Worm (Caenorhabditis elegans) whole organism, L4 larva: ENCODE results near the gene Y9C9A.8.
A peak's percentile ranks its signal among the peaks of the same experiment; 100 is the strongest.

Source experiments
- F10B5.3 ChIP-seq: sonication (generic microtip); optimal IDR thresholded peaks from 2 replicates; lab custom pipeline; 2016; ENCODE audit warnings: mild to moderate bottlenecking, missing genetic modification characterization, missing compliant biosample characterization
- F49E8.2 ChIP-seq: sonication (generic microtip); optimal IDR thresholded peaks from 2 replicates; lab custom pipeline; 2016; ENCODE audit warnings: missing compliant biosample characterization, mild to moderate bottlenecking, missing genetic modification characterization, borderline replicate concordance
- ZK546.5 ChIP-seq, 2 experiments: sonication (generic microtip); optimal IDR thresholded peaks; 2 replicates each; lab custom pipeline; 2017; ENCODE audit warnings: missing biosample characterization in 2 of 2, missing genetic modification characterization in 2 of 2
- aha-1 ChIP-seq: fragments of 150-350 bp; peaks from one replicate; lab custom pipeline; 2014; ENCODE audit warnings: missing biosample characterization, missing genetic modification characterization
- arid-1 ChIP-seq: fragments of 200-800 bp; sonication (Bioruptor generic); conservative IDR thresholded peaks from 2 replicates; pipeline ENCODE4 v1.3.6; 2022; ENCODE audit warnings: missing genetic modification reagents, missing genetic modification characterization, missing compliant biosample characterization
- attf-4 ChIP-seq: sonication (generic microtip); optimal IDR thresholded peaks from 3 replicates; lab custom pipeline; 2017; ENCODE audit warnings: missing biosample characterization, missing genetic modification characterization
- ceh-28 ChIP-seq: fragments of 150-350 bp; optimal IDR thresholded peaks from 2 replicates; lab custom pipeline; 2014; ENCODE audit warnings: missing biosample characterization, missing genetic modification reagents, missing genetic modification characterization
- ceh-32 ChIP-seq: sonication (generic microtip); optimal IDR thresholded peaks from 2 replicates; lab custom pipeline; 2016; ENCODE audit warnings: mild to moderate bottlenecking, missing genetic modification characterization, missing compliant biosample characterization; ENCODE audit not compliant: poor library complexity
- daf-12 ChIP-seq: fragments of 150-350 bp; optimal IDR thresholded peaks from 2 replicates; lab custom pipeline; 2014; ENCODE audit warnings: missing biosample characterization, missing genetic modification reagents, missing genetic modification characterization
- daf-16 ChIP-seq, 3 experiments: sonication (generic microtip); optimal IDR thresholded peaks; 2 replicates each; lab custom pipeline; 2016 to 2017; ENCODE audit warnings: missing genetic modification characterization in 3 of 3, missing genetic modification reagents in 3 of 3, mild to moderate bottlenecking in 2 of 3, missing compliant biosample characterization in 2 of 3, missing biosample characterization in 1 of 3, moderate library complexity in 1 of 3
- daf-8 ChIP-seq: fragments of 200-800 bp; sonication (Bioruptor generic); IDR thresholded peaks from 2 replicates; pipeline ENCODE4 v1.3.6; 2022; ENCODE audit warnings: missing genetic modification characterization, missing compliant biosample characterization
- duxl-1 ChIP-seq: sonication (generic microtip); optimal IDR thresholded peaks from 2 replicates; lab custom pipeline; 2016; ENCODE audit warnings: mild to moderate bottlenecking, missing genetic modification characterization, moderate library complexity, missing compliant biosample characterization; ENCODE audit not compliant: poor library complexity
- egl-43 ChIP-seq: fragments of 200-800 bp; sonication (Bioruptor generic); IDR thresholded peaks from 2 replicates; pipeline ENCODE4 v1.3.6; 2022; ENCODE audit warnings: missing genetic modification reagents, missing genetic modification characterization, missing compliant biosample characterization
- fos-1 ChIP-seq: fragments of 150-350 bp; optimal IDR thresholded peaks from 2 replicates; lab custom pipeline; 2014; ENCODE audit warnings: missing biosample characterization, missing genetic modification characterization
- hlh-11 ChIP-seq: fragments of 200-800 bp; sonication (Bioruptor generic); optimal IDR thresholded peaks from 2 replicates; lab custom pipeline; 2018; ENCODE audit warnings: mild to moderate bottlenecking, missing genetic modification characterization, missing compliant biosample characterization
- jun-1 ChIP-seq: fragments of 150-350 bp; optimal IDR thresholded peaks from 2 replicates; lab custom pipeline; 2014; ENCODE audit warnings: missing biosample characterization, missing genetic modification reagents, missing genetic modification characterization
- lsy-2 ChIP-seq, 2 experiments: fragments of 150-350 bp in 1 of 2; sonication (generic microtip) in 1 of 2; optimal IDR thresholded peaks; 2 replicates each; lab custom pipeline; 2014 to 2017; ENCODE audit warnings: missing biosample characterization in 2 of 2, missing genetic modification characterization in 2 of 2
- mdl-1 ChIP-seq, 2 experiments: fragments of 150-350 bp in 1 of 2; sonication (generic microtip) in 1 of 2; optimal IDR thresholded peaks; 2 replicates each; lab custom pipeline; 2014 to 2017; ENCODE audit warnings: missing biosample characterization in 2 of 2, missing genetic modification characterization in 2 of 2
- mxl-3 ChIP-seq: fragments of 200-800 bp; sonication (Bioruptor generic); optimal IDR thresholded peaks from 2 replicates; lab custom pipeline; 2018; ENCODE audit warnings: mild to moderate bottlenecking, missing genetic modification characterization, missing compliant biosample characterization
- nhr-111 ChIP-seq: fragments of 200-800 bp; sonication (Bioruptor generic); optimal IDR thresholded peaks from 2 replicates; lab custom pipeline; 2018; ENCODE audit warnings: mild to moderate bottlenecking, missing genetic modification characterization, missing compliant biosample characterization
- nhr-237 ChIP-seq: sonication (generic microtip); optimal IDR thresholded peaks from 2 replicates; lab custom pipeline; 2017; ENCODE audit warnings: missing biosample characterization, missing genetic modification characterization
- nhr-77 ChIP-seq: fragments of 150-350 bp; optimal IDR thresholded peaks from 2 replicates; lab custom pipeline; 2014; ENCODE audit warnings: missing biosample characterization, missing genetic modification characterization
- php-3 ChIP-seq: fragments of 200-800 bp; sonication (Bioruptor generic); IDR thresholded peaks from 2 replicates; pipeline ENCODE4 v1.3.6; 2022; ENCODE audit warnings: missing genetic modification reagents, missing genetic modification characterization, missing compliant biosample characterization
- pqm-1 ChIP-seq: sonication (generic microtip); optimal IDR thresholded peaks from 2 replicates; lab custom pipeline; 2017; ENCODE audit warnings: missing biosample characterization, missing genetic modification characterization
- set-16 ChIP-seq: fragments of 200-800 bp; sonication (Bioruptor generic); IDR thresholded peaks from 2 replicates; pipeline ENCODE4 v1.3.6; 2022; ENCODE audit warnings: missing genetic modification reagents, missing genetic modification characterization, missing compliant biosample characterization
- tag-97 ChIP-seq: fragments of 200-800 bp; sonication (Bioruptor generic); IDR thresholded peaks from 2 replicates; pipeline ENCODE4 v1.3.6; 2022; ENCODE audit warnings: missing genetic modification characterization, missing compliant biosample characterization
- unc-62 ChIP-seq, 3 experiments: fragments of 150-350 bp in 1 of 3; sonication (generic microtip); optimal IDR thresholded peaks in 2 of 3; peaks in 1 of 3; 1 replicate in 1 of 3; 2 replicates in 2 of 3; lab custom pipeline; 2014 to 2017; ENCODE audit warnings: missing biosample characterization in 3 of 3, missing genetic modification characterization in 3 of 3, missing genetic modification reagents in 3 of 3, missing genotype in 1 of 3
- zfp-3 ChIP-seq: fragments of 200-800 bp; sonication (Bioruptor generic); conservative IDR thresholded peaks from 2 replicates; pipeline ENCODE4 v1.3.6; 2022; ENCODE audit warnings: missing genetic modification reagents, missing genetic modification characterization, missing compliant biosample characterization
- ztf-7 ChIP-seq: fragments of 150-350 bp; optimal IDR thresholded peaks from 2 replicates; lab custom pipeline; 2014; ENCODE audit warnings: missing biosample characterization, missing genetic modification characterization

Gene Y9C9A.8

DNA sequence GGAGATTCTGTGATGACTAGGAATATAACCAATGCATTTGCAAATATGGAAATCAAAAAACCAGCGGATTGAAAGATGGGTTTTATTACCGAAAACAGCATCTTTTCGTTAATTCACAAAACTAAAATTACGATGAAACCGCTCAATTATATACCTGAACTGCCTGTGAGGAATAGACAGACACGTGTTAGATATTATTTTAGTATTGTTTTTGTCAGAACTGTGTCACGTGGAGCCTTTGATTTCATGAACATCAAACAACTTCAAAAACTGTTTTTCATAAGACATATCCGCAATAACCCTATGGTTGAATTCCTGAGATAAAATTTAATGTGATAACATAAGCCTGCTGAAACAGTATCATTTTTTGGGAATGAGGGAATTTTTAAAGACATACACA is 26.2 kb upstream of the Y9C9A.8 start, which contains the start of gene str-161:
Gene str-161 (minus strand): TSS at position 101 of the 400 bp plus-strand sequence.
- TF ChIP-seq fos-1 (tag; lab: Kevin White, UChicago) (no peak), duxl-1 (no peak), nhr-237 (tag; lab: Kevin White, UChicago) (no peak), daf-12 (tag; lab: Kevin White, UChicago) (no peak), F49E8.2 (tag; lab: Kevin White, UChicago) (no peak), aha-1 (tag; lab: Kevin White, UChicago) (peak; percentile 52), nhr-77 (tag; lab: Kevin White, UChicago) (no peak)

DNA sequence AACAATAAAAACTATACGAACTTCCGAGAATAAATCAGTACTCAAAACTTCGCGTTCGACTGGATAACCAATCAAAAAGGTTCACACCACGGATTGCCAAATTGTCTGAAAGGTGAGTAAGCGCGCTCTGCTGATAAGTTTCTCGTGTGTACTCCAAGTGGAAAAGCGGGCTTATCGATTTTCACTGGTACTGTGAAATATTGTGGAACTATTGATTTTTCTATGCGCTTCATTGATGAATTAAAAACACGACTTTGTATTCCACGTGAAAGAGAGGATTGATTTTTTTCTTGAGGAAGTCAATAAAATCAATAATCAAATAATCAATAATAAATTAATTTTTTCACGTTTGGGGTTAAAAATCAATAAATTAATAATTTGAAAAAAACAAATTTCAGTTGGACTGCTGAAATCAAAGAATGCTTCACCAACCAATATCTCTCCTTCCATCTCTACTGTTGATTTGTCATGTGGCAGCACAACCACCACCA is 24.5 kb upstream of the Y9C9A.8 start, which contains the start of gene T08B6.4:
Gene T08B6.4 (plus strand): TSS at position 51 of the 491 bp plus-strand sequence.
- TF ChIP-seq ceh-28 (tag; lab: Kevin White, UChicago) (peak; percentile 87), F49E8.2 (tag; lab: Kevin White, UChicago) (no peak), aha-1 (tag; lab: Kevin White, UChicago) (peak; percentile 12), mxl-3 (no peak), set-16 (GFP tag; lab: Robert Waterston, UW) (no peak)

DNA sequence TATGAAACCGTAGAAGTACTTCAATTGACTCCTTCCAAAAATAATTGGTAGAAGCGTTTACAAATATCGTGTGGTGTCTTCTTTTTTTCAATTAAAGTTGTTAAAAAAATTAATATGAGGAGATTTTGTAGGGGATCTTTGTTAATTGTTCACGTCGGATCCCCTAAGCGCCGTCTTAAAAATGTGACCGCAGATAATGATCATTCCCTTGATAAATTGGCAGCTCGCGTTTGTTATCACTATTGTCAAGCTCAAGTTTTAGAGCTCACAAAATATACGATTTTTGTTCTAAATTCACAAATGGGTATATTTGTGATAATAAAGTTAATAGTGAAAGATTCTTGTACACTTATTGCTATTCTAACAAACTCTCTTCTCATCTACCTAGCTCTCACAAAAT is 21.1 kb upstream of the Y9C9A.8 start, which contains the start of gene str-159:
Gene str-159 (plus strand): TSS at position 301 of the 400 bp plus-strand sequence.
- no peak for TF ChIP-seq ceh-32 (tag; lab: Kevin White, UChicago)
- TF ChIP-seq daf-8 (GFP tag; lab: Robert Waterston, UW), result no peak
- TF ChIP-seq ztf-7 (tag; lab: Kevin White, UChicago), result no peak
- TF ChIP-seq zfp-3, result no peak
- no peak for TF ChIP-seq nhr-111 (GFP tag; lab: Kevin White, UChicago)
- TF ChIP-seq daf-12 (tag; lab: Kevin White, UChicago), result no peak
- TF ChIP-seq F10B5.3 (tag; lab: Kevin White, UChicago), result no peak
- TF ChIP-seq attf-4, result no peak
- TF ChIP-seq, all 104 proteins: peak for 0

DNA sequence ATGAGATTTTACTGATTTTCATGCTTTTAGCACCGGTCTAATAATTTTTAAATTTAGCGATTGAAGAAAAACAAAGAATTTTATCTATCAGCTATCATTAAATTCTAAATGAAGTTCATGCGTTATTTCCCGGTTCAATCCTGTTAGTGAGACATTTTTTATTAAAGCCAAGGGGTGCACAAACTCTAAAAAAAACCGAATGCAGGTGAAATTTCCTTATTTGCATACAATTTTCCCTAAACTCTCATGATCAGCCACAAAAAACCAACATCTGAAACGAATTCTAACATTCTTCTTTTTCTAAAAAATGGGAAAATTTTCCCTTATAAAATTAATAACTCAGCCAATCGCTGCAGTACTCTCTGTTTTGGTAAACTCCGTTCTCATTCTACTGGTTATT is 17.1 kb upstream of the Y9C9A.8 start, which contains the start of gene str-156:
Gene str-156 (plus strand): TSS at position 301 of the 400 bp plus-strand sequence.
- TF ChIP-seq pqm-1 (tag; lab: Kevin White, UChicago) (no peak), F10B5.3 (tag; lab: Kevin White, UChicago) (no peak), daf-16 (GFP tag; optimal IDR thresholded peaks at IDR 0.05; lab: Kevin White, UChicago) (no peak), daf-16 (tag; optimal IDR thresholded peaks at IDR 0.05; lab: Kevin White, UChicago) (no peak), mdl-1 (tag; optimal IDR thresholded peaks at IDR 0.05; lab: Kevin White, UChicago) (no peak), arid-1 (GFP tag; lab: Robert Waterston, UW) (no peak)

DNA sequence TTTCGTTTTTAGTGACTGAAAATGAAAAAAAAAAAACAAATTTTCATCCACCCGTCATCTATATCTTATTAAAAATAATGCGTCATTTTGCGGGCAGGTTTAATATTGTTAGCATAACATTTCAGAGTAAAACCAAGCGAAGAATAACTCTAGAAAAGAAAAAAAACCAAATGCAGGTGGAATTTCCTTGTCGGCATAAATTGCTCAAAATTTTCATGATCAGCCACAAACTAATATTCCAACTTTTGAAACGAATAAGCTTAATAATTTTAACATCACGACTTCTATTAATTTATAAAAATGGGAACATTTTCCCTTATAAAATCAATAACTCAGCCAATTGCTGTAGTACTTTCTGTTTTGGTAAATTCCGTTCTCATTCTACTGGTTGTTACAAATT is 14.5 kb upstream of the Y9C9A.8 start, which contains the start of gene str-155:
Gene str-155 (plus strand): TSS at position 301 of the 400 bp plus-strand sequence.
- no peak for TF ChIP-seq egl-43 (GFP tag; lab: Robert Waterston, UW)
- TF ChIP-seq jun-1 (tag; lab: Kevin White, UChicago), result no peak
- no peak for TF ChIP-seq daf-12 (tag; lab: Kevin White, UChicago)
- TF ChIP-seq unc-62 (GFP tag; optimal IDR thresholded peaks at IDR 0.05 in 1 of 2; lab: Kevin White, UChicago), result peak in 1 of 2 experiments; percentile 65
- TF ChIP-seq unc-62 (tag; optimal IDR thresholded peaks at IDR 0.05; lab: Kevin White, UChicago), result no peak

DNA sequence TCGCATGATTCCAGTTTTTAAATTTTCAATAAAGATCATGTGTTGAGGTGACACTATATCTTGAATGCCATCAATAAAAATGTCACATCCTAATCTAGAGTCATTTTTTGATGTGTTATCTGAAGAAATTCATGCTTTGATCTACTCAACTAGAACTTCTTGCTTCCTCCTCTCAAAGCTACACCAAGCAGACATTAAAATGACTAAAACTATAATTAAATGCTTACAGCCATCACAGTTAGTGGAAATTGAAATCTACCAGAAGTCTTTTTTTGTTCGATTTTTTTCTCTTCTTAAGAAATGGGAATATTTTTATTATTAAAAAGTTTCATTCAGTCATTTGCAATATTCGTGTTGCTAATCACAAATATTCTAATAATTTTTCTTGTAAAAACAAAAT is 12.4 kb upstream of the Y9C9A.8 start, which contains the start of gene str-158:
Gene str-158 (plus strand): TSS at position 301 of the 400 bp plus-strand sequence.
- no peak for TF ChIP-seq php-3 (GFP tag; lab: Robert Waterston, UW)
- no peak for TF ChIP-seq ceh-32 (tag; lab: Kevin White, UChicago)
- TF ChIP-seq hlh-11 (tag; lab: Kevin White, UChicago), result no peak
- TF ChIP-seq ZK546.5 (tag; optimal IDR thresholded peaks at IDR 0.05; lab: Kevin White, UChicago), result no peak
- TF ChIP-seq lsy-2 (tag; optimal IDR thresholded peaks at IDR 0.05; lab: Kevin White, UChicago), result no peak
- no peak for TF ChIP-seq tag-97
- TF ChIP-seq zfp-3, result no peak
